Worm (Caenorhabditis elegans): ENCODE data around the gene Y46G5A.36.
"Not testable (repeated sequence)": the region's sequence is repeated elsewhere in the genome, so short reads cannot be mapped to it uniquely, and the experiment has no call there.

ce11 chrII:12778374-12778773, 45.1 kb upstream of the Y46G5A.36 start:
- TF ChIP-seq nhr-76, snpc-4 (tag; optimal IDR thresholded peaks at IDR 0.05): not testable (repeated sequence)
